Worm (Caenorhabditis elegans) whole organism, early embryonic: ENCODE measurements around the gene sto-5.

Source experiments
- B0310.2 ChIP-seq: sonication (generic microtip); optimal IDR thresholded peaks from 2 replicates; lab custom pipeline; 2016; ENCODE audit warnings: mild to moderate bottlenecking, missing genetic modification characterization, missing compliant biosample characterization
- F13C5.2 ChIP-seq: sonication (generic microtip); optimal IDR thresholded peaks from 2 replicates; lab custom pipeline; 2017; ENCODE audit warnings: mild to moderate bottlenecking, missing genetic modification characterization, inconsistent platforms, missing compliant biosample characterization
- ama-1 ChIP-seq: fragments of 150-350 bp; optimal IDR thresholded peaks from 2 replicates; lab custom pipeline; 2014
- ceh-13 ChIP-seq: fragments of 200-800 bp; sonication (Bioruptor generic); optimal IDR thresholded peaks from 2 replicates; lab custom pipeline; 2018; ENCODE audit warnings: mild to moderate bottlenecking, missing genetic modification characterization, missing compliant biosample characterization
- ceh-36 ChIP-seq: sonication (generic microtip); optimal IDR thresholded peaks from 2 replicates; lab custom pipeline; 2016; ENCODE audit warnings: missing genetic modification characterization, inconsistent platforms, missing compliant biosample characterization
- ets-7 ChIP-seq: sonication (generic microtip); optimal IDR thresholded peaks from 2 replicates; lab custom pipeline; 2016; ENCODE audit warnings: missing genotype, missing genetic modification characterization, missing compliant biosample characterization
- flt-1 ChIP-seq: fragments of 200-800 bp; sonication (Bioruptor generic); IDR thresholded peaks from 2 replicates; pipeline ENCODE4 v1.3.6; 2022; ENCODE audit warnings: missing genetic modification characterization, missing compliant biosample characterization
- hmg-4 ChIP-seq: fragments of 200-800 bp; sonication (Bioruptor generic); optimal IDR thresholded peaks from 2 replicates; lab custom pipeline; 2018; ENCODE audit warnings: mild to moderate bottlenecking, missing genetic modification characterization, missing compliant biosample characterization
- hnd-1 ChIP-seq: sonication (generic microtip); optimal IDR thresholded peaks from 2 replicates; lab custom pipeline; 2016; ENCODE audit warnings: missing genetic modification characterization, missing compliant biosample characterization
- pes-1 ChIP-seq: fragments of 200-800 bp; sonication (Bioruptor generic); IDR thresholded peaks from 2 replicates; pipeline ENCODE4 v1.3.6; 2022; ENCODE audit warnings: missing genetic modification reagents, missing genetic modification characterization, missing compliant biosample characterization
- scrt-1 ChIP-seq: fragments of 200-800 bp; sonication (Bioruptor generic); IDR thresholded peaks from 2 replicates; pipeline ENCODE4 v1.3.6; 2022; ENCODE audit warnings: missing genetic modification characterization, missing compliant biosample characterization
- tbx-11 ChIP-seq: fragments of 200-800 bp; sonication (Bioruptor generic); IDR thresholded peaks from 2 replicates; pipeline ENCODE4 v1.3.6; 2022; ENCODE audit warnings: missing genetic modification characterization, missing compliant biosample characterization
- tra-4 ChIP-seq: sonication (generic microtip); optimal IDR thresholded peaks from 2 replicates; lab custom pipeline; 2017; ENCODE audit warnings: missing genetic modification characterization, missing compliant biosample characterization

DNA sequence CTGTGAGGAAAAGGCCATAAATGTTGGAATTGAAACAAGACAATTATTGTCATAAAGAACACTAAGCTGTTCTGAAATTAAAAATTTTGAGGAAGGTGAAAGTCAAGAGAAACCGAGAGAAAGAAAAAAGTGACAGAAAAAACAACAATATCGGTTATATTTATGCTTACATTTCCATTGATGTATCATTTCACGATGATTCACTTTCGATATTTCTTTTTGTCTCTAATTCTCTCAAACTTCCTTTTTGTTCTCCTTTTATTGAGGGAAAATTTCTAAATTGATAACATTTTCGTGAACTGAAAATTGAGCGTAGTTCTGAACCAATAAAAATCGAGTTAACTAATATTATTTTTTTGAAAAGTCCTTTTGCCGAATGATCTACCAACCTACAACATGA, 10.3 kb downstream of the sto-5 start:
- no peak for TF ChIP-seq flt-1
- TF ChIP-seq scrt-1 (GFP tag; lab: Robert Waterston, UW) = no peak
- TF ChIP-seq ets-7 (tag; lab: Kevin White, UChicago) = no peak
- TF ChIP-seq tra-4 (tag; lab: Kevin White, UChicago) = no peak
- TF ChIP-seq pes-1 (GFP tag; lab: Robert Waterston, UW) = no peak
- TF ChIP-seq F13C5.2 (tag; lab: Kevin White, UChicago) = no peak
- TF ChIP-seq ama-1 (lab: Kevin White, UChicago) = no peak
- TF ChIP-seq hmg-4 (GFP tag; lab: Kevin White, UChicago) = no peak
- TF ChIP-seq tbx-11 (GFP tag; lab: Robert Waterston, UW) = no peak
- no peak for TF ChIP-seq B0310.2 (tag; lab: Kevin White, UChicago)
- no peak for TF ChIP-seq ceh-13 (GFP tag; lab: Kevin White, UChicago)
- TF ChIP-seq hnd-1 (tag; lab: Kevin White, UChicago) = no peak
- no peak for TF ChIP-seq ceh-36 (tag; lab: Kevin White, UChicago)
